Fruit fly (Drosophila melanogaster): ENCODE data around the gene CG42259.

CG42259 gene

dm6 chrX:1056338-1056737, 10.3 kb downstream of the CG42259 start:
- TF ChIP-seq CG17801 (GFP tag; optimal IDR thresholded peaks at IDR 0.05; ENCODE audit: partially characterized antibody) = no peak

- peak; percentile 13 for TF ChIP-seq CG17801 (GFP tag; optimal IDR thresholded peaks at IDR 0.05; ENCODE audit: partially characterized antibody)
These were observed 17.1 kb downstream of the CG42259 start for dm6 chrX:1063143-1063542.

- no peak for TF ChIP-seq CG17801 (GFP tag; optimal IDR thresholded peaks at IDR 0.05; ENCODE audit: partially characterized antibody)
These were observed 34.7 kb downstream of the CG42259 start for dm6 chrX:1080715-1081114.

- TF ChIP-seq CG17801 (GFP tag; optimal IDR thresholded peaks at IDR 0.05; ENCODE audit: partially characterized antibody) = no peak
These were observed 36.4 kb downstream of the CG42259 start for dm6 chrX:1082417-1082816.

dm6 chrX:1083123-1083522, 37.1 kb downstream of the CG42259 start:
- TF ChIP-seq CG17801 (GFP tag; optimal IDR thresholded peaks at IDR 0.05; ENCODE audit: partially characterized antibody) = no peak

dm6 chrX:1090408-1090807, 44.4 kb downstream of the CG42259 start:
- TF ChIP-seq CG17801 (GFP tag; optimal IDR thresholded peaks at IDR 0.05; ENCODE audit: partially characterized antibody) = no peak

- TF ChIP-seq CG17801 (GFP tag; optimal IDR thresholded peaks at IDR 0.05; ENCODE audit: partially characterized antibody) = no peak
These were observed 48.3 kb downstream of the CG42259 start for dm6 chrX:1094364-1094763.

Data from ovary, adult (tissue).